Fruit fly (Drosophila melanogaster) whole organism, embryonic: ENCODE results near the gene CG43346.

Experiments used
- Atf6 ChIP-seq: fragments of 200-800 bp; sonication (Bioruptor generic); IDR thresholded peaks from 2 replicates; pipeline ENCODE4 v1.3.6; 2022; ENCODE audit warnings: missing biosample characterization, missing genetic modification characterization
- BEAF-32 ChIP-seq: fragments of 200-800 bp; sonication (Bioruptor generic); optimal IDR thresholded peaks from 3 replicates; lab custom pipeline; 2017; ENCODE audit warnings: missing biosample characterization, missing genetic modification characterization, mild to moderate bottlenecking, moderate library complexity, missing genetic modification reagents
- CG10147 ChIP-seq: fragments of 200-800 bp; sonication (Bioruptor generic); optimal IDR thresholded peaks from 2 replicates; lab custom pipeline; 2019; ENCODE audit warnings: missing biosample characterization, mild to moderate bottlenecking, missing genetic modification characterization, moderate library complexity
- CG11085 ChIP-seq: fragments of 200-800 bp; sonication (Bioruptor generic); IDR thresholded peaks from 2 replicates; pipeline ENCODE4 v1.3.6; 2022; ENCODE audit warnings: missing biosample characterization, missing genetic modification characterization
- CG13624 ChIP-seq: fragments of 200-800 bp; sonication (Bioruptor generic); optimal IDR thresholded peaks from 2 replicates; lab custom pipeline; 2016; ENCODE audit warnings: missing biosample characterization, missing genetic modification characterization
- CG15601 ChIP-seq: fragments of 200-800 bp; sonication (Bioruptor generic); optimal IDR thresholded peaks from 3 replicates; lab custom pipeline; 2019; ENCODE audit warnings: missing biosample characterization, mild to moderate bottlenecking, missing genetic modification characterization, moderate library complexity
- CG17829 ChIP-seq: fragments of 200-800 bp; optimal IDR thresholded peaks from 2 replicates; lab custom pipeline; 2019; ENCODE audit warnings: missing biosample characterization, mild to moderate bottlenecking, missing genetic modification characterization, moderate library complexity
- CG1792 ChIP-seq: fragments of 200-800 bp; sonication (Bioruptor generic); optimal IDR thresholded peaks from 2 replicates; lab custom pipeline; 2016; ENCODE audit warnings: missing biosample characterization, missing genetic modification characterization
- CG18599 ChIP-seq: fragments of 200-800 bp; sonication (Bioruptor generic); optimal IDR thresholded peaks from 3 replicates; lab custom pipeline; 2017; ENCODE audit warnings: missing biosample characterization, missing genetic modification characterization, mild to moderate bottlenecking, moderate library complexity, missing genetic modification reagents
- CG2202 ChIP-seq: fragments of 200-800 bp; sonication (Bioruptor generic); optimal IDR thresholded peaks from 2 replicates; lab custom pipeline; 2018; ENCODE audit warnings: missing biosample characterization, mild to moderate bottlenecking, missing genetic modification characterization
- CG32767 ChIP-seq: fragments of 200-800 bp; sonication (Bioruptor generic); IDR thresholded peaks from 2 replicates; pipeline ENCODE4 v1.3.6; 2022; ENCODE audit warnings: missing biosample characterization, missing genetic modification characterization
- CG4360 ChIP-seq: fragments of 200-800 bp; sonication (Bioruptor generic); IDR thresholded peaks from 2 replicates; pipeline ENCODE4 v1.3.6; 2022; ENCODE audit warnings: missing biosample characterization, missing genetic modification characterization
- CG6654 ChIP-seq: fragments of 200-800 bp; sonication (Bioruptor generic); optimal IDR thresholded peaks from 2 replicates; lab custom pipeline; 2017; ENCODE audit warnings: missing biosample characterization, mild to moderate bottlenecking, missing genetic modification characterization
- CG8388 ChIP-seq: fragments of 200-800 bp; sonication (Bioruptor generic); optimal IDR thresholded peaks from 2 replicates; lab custom pipeline; 2019; ENCODE audit warnings: missing biosample characterization, mild to moderate bottlenecking, missing genetic modification characterization, moderate library complexity
- D ChIP-seq, 2 experiments: fragments of 200-800 bp in 1 of 2; fragments of >200 bp in 1 of 2; sonication (Bioruptor generic) in 1 of 2; optimal IDR thresholded peaks; 2 replicates in 1 of 2; 3 replicates in 1 of 2; lab custom pipeline; 2017; ENCODE audit warnings: mild to moderate bottlenecking in 1 of 2, missing biosample characterization in 1 of 2, missing genetic modification characterization in 1 of 2, missing genetic modification reagents in 1 of 2
- D19A ChIP-seq: fragments of 200-800 bp; optimal IDR thresholded peaks from 3 replicates; lab custom pipeline; 2019; ENCODE audit warnings: missing biosample characterization, mild to moderate bottlenecking, missing genetic modification characterization, moderate library complexity
- Dip2 ChIP-seq: fragments of 200-800 bp; sonication (Bioruptor generic); IDR thresholded peaks from 2 replicates; pipeline ENCODE4 v1.3.6; 2022; ENCODE audit warnings: missing biosample characterization, missing genetic modification characterization
- Hand ChIP-seq: fragments of 200-800 bp; sonication (Bioruptor generic); optimal IDR thresholded peaks from 2 replicates; lab custom pipeline; 2017; ENCODE audit warnings: mild to moderate bottlenecking, missing biosample characterization, missing genetic modification reagents, missing genetic modification characterization
- Mad ChIP-seq: fragments of 200-800 bp; sonication (Bioruptor generic); optimal IDR thresholded peaks from 2 replicates; lab custom pipeline; 2016; ENCODE audit warnings: missing biosample characterization, missing genetic modification characterization
- NFAT ChIP-seq: fragments of 200-800 bp; sonication (Bioruptor generic); IDR thresholded peaks from 2 replicates; pipeline ENCODE4 v1.3.6; 2022; ENCODE audit warnings: missing biosample characterization, missing genetic modification characterization
- Nf-YC ChIP-seq: fragments of 200-800 bp; optimal IDR thresholded peaks from 3 replicates; lab custom pipeline; 2019; ENCODE audit warnings: missing biosample characterization, mild to moderate bottlenecking, missing genetic modification characterization, moderate library complexity
- Side ChIP-seq: fragments of 200-800 bp; sonication (Bioruptor generic); optimal IDR thresholded peaks from 2 replicates; lab custom pipeline; 2016; ENCODE audit warnings: missing biosample characterization, missing genetic modification characterization
- Sox102F ChIP-seq: fragments of 200-800 bp; sonication (Bioruptor generic); optimal IDR thresholded peaks from 2 replicates; lab custom pipeline; 2018; ENCODE audit warnings: missing biosample characterization, mild to moderate bottlenecking, missing genetic modification characterization, moderate library complexity
- Sry-δ ChIP-seq: fragments of 200-800 bp; sonication (Bioruptor generic); optimal IDR thresholded peaks from 2 replicates; lab custom pipeline; 2016; ENCODE audit warnings: missing biosample characterization, missing genetic modification characterization
- ac ChIP-seq: fragments of 200-800 bp; sonication (Bioruptor generic); optimal IDR thresholded peaks from 3 replicates; lab custom pipeline; 2017; ENCODE audit warnings: missing biosample characterization, mild to moderate bottlenecking, missing genetic modification characterization
- aop ChIP-seq: fragments of 200-800 bp; sonication (Bioruptor generic); IDR thresholded peaks from 2 replicates; pipeline ENCODE4 v1.3.6; 2022; ENCODE audit warnings: missing biosample characterization, missing genetic modification characterization
- ap ChIP-seq: fragments of 200-800 bp; sonication (Bioruptor generic); IDR thresholded peaks from 2 replicates; pipeline ENCODE4 v1.3.6; 2022; ENCODE audit warnings: missing biosample characterization, missing genetic modification characterization
- bsh ChIP-seq, 2 experiments: fragments of 200-800 bp; sonication (Bioruptor generic); optimal IDR thresholded peaks; 2 replicates each; lab custom pipeline; 2017 to 2018; ENCODE audit warnings: mild to moderate bottlenecking in 2 of 2, missing biosample characterization in 2 of 2, missing genetic modification characterization in 2 of 2, moderate library complexity in 1 of 2
- btn ChIP-seq: fragments of 200-800 bp; sonication (Bioruptor generic); optimal IDR thresholded peaks from 2 replicates; lab custom pipeline; 2016; ENCODE audit warnings: missing biosample characterization, missing genetic modification characterization
- cas ChIP-seq: fragments of 200-800 bp; sonication (Bioruptor generic); IDR thresholded peaks from 2 replicates; pipeline ENCODE4 v1.3.6; 2022; ENCODE audit warnings: missing biosample characterization, missing genetic modification characterization
- corto ChIP-seq: fragments of 200-800 bp; sonication (Bioruptor generic); optimal IDR thresholded peaks from 2 replicates; lab custom pipeline; 2016; ENCODE audit warnings: missing biosample characterization, mild to moderate bottlenecking, missing genetic modification characterization, moderate library complexity
- croc ChIP-seq: fragments of 200-800 bp; sonication (Bioruptor generic); conservative IDR thresholded peaks from 3 replicates; pipeline ENCODE4 v1.3.6; 2022; ENCODE audit warnings: missing biosample characterization, missing genetic modification characterization
- crol ChIP-seq: fragments of 200-800 bp; sonication (Bioruptor generic); IDR thresholded peaks from 2 replicates; pipeline ENCODE4 v1.3.6; 2022; ENCODE audit warnings: missing biosample characterization, missing genetic modification characterization
- dmrt11E ChIP-seq: fragments of 200-800 bp; sonication (Bioruptor generic); optimal IDR thresholded peaks from 3 replicates; lab custom pipeline; 2018; ENCODE audit warnings: missing biosample characterization, mild to moderate bottlenecking, missing genetic modification characterization, moderate library complexity
- fd3F ChIP-seq: fragments of 200-800 bp; sonication (Bioruptor generic); optimal IDR thresholded peaks from 2 replicates; lab custom pipeline; 2018; ENCODE audit warnings: missing biosample characterization, mild to moderate bottlenecking, missing genetic modification characterization, moderate library complexity
- grau ChIP-seq: fragments of 200-800 bp; optimal IDR thresholded peaks from 3 replicates; lab custom pipeline; 2019; ENCODE audit warnings: missing biosample characterization, mild to moderate bottlenecking, missing genetic modification characterization, moderate library complexity
- h ChIP-seq: fragments of >200 bp; optimal IDR thresholded peaks from 2 replicates; lab custom pipeline; 2017
- hbn ChIP-seq: fragments of 200-800 bp; sonication (Bioruptor generic); IDR thresholded peaks from 2 replicates; pipeline ENCODE4 v1.3.6; 2022; ENCODE audit warnings: missing biosample characterization, missing genetic modification characterization; ENCODE audit not compliant: partially characterized antibody
- hth ChIP-seq: fragments of >200 bp; optimal IDR thresholded peaks from 2 replicates; lab custom pipeline; 2017; ENCODE audit warnings: inconsistent platforms
- lbe ChIP-seq: fragments of 200-800 bp; sonication (Bioruptor generic); optimal IDR thresholded peaks from 2 replicates; lab custom pipeline; 2016; ENCODE audit warnings: missing biosample characterization, mild to moderate bottlenecking, missing genetic modification characterization
- lilli ChIP-seq: fragments of 200-800 bp; sonication (Bioruptor generic); optimal IDR thresholded peaks from 3 replicates; lab custom pipeline; 2016; ENCODE audit warnings: missing biosample characterization, missing genetic modification characterization
- p53 ChIP-seq: fragments of 200-800 bp; sonication (Bioruptor generic); optimal IDR thresholded peaks from 2 replicates; lab custom pipeline; 2016; ENCODE audit warnings: missing biosample characterization, missing genetic modification characterization
- peb ChIP-seq: fragments of 200-800 bp; sonication (Bioruptor generic); IDR thresholded peaks from 2 replicates; pipeline ENCODE4 v1.3.6; 2022; ENCODE audit warnings: missing biosample characterization, missing genetic modification characterization
- pita ChIP-seq: fragments of 200-800 bp; sonication (Bioruptor generic); optimal IDR thresholded peaks from 2 replicates; lab custom pipeline; 2017; ENCODE audit warnings: missing biosample characterization, mild to moderate bottlenecking, missing genetic modification characterization
- pnt ChIP-seq: fragments of 200-800 bp; sonication (Bioruptor generic); optimal IDR thresholded peaks from 3 replicates; lab custom pipeline; 2016; ENCODE audit warnings: missing biosample characterization, missing genetic modification characterization
- row ChIP-seq: fragments of 200-800 bp; sonication (Bioruptor generic); IDR thresholded peaks from 3 replicates; pipeline ENCODE4 v1.3.6; 2022; ENCODE audit warnings: missing biosample characterization, missing genetic modification characterization
- seq ChIP-seq: fragments of 200-800 bp; sonication (Bioruptor generic); IDR thresholded peaks from 2 replicates; pipeline ENCODE4 v1.3.6; 2022; ENCODE audit warnings: missing biosample characterization, missing genetic modification characterization
- ttk ChIP-seq: fragments of 200-800 bp; sonication (Bioruptor generic); IDR thresholded peaks from 2 replicates; pipeline ENCODE4 v2.1.2; 2022; ENCODE audit warnings: missing biosample characterization, missing genetic modification characterization
- unpg ChIP-seq: fragments of 200-800 bp; sonication (Bioruptor generic); optimal IDR thresholded peaks from 3 replicates; lab custom pipeline; 2018; ENCODE audit warnings: missing biosample characterization, mild to moderate bottlenecking, missing genetic modification characterization, moderate library complexity
- vfl ChIP-seq: fragments of 200-800 bp; sonication (Bioruptor generic); optimal IDR thresholded peaks from 2 replicates; lab custom pipeline; 2016; ENCODE audit warnings: missing biosample characterization, missing genetic modification characterization
- vnd ChIP-seq: fragments of 200-800 bp; sonication (Bioruptor generic); IDR thresholded peaks from 3 replicates; pipeline ENCODE4 v1.3.6; 2022; ENCODE audit warnings: missing biosample characterization, missing genetic modification characterization; ENCODE audit not compliant: partially characterized antibody
- zen ChIP-seq: fragments of 200-800 bp; sonication (Bioruptor generic); optimal IDR thresholded peaks from 3 replicates; lab custom pipeline; 2018; ENCODE audit warnings: missing biosample characterization, mild to moderate bottlenecking, missing genetic modification characterization, moderate library complexity

Gene CG43346

DNA sequence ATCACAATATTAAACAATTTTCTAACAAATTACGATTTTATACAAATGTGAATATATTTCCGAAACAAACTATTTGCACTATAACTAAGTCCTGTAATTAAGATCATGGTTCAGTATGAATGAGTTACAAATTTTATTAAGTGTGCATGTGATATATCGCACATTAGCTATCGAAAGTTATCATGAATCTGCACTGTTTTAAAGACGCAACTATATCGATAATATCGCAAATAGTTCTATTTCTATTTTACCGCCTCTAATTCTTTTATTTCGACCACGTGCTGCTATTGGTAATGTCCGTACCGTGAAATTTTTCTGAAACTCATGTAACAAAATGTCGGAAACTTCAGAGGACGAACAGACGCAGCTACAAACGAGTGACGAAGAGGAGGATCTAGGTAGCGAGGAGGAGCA, 25.4 kb downstream of the CG43346 start, which contains the start of gene pths (continued):
- TF ChIP-seq dmrt11E (tag; lab: Kevin White, UChicago) (peak; percentile 50), D19A (tag; lab: Kevin White, UChicago) (no peak), CG10147 (GFP tag; lab: Kevin White, UChicago) (no peak), zen (peak; percentile 72), grau (peak; percentile 44), CG32767 (GFP tag; lab: Robert Waterston, UW) (no peak), Nf-YC (tag; lab: Kevin White, UChicago) (no peak), croc (GFP tag; lab: Robert Waterston, UW) (no peak), Side (GFP tag; lab: Kevin White, UChicago) (no peak), CG2202 (no peak), D (optimal IDR thresholded peaks at IDR 0.05; lab: Kevin White, UChicago) (no peak), D (GFP tag; optimal IDR thresholded peaks at IDR 0.05; lab: Kevin White, UChicago) (no peak), row (GFP tag; lab: Robert Waterston, UW) (peak; percentile 92), CG6654 (GFP tag; lab: Kevin White, UChicago) (no peak), unpg (GFP tag; lab: Kevin White, UChicago) (no peak), Sry-δ (peak; percentile 97), btn (no peak), corto (GFP tag; lab: Kevin White, UChicago) (no peak), CG18599 (GFP tag; lab: Kevin White, UChicago) (no peak), Mad (GFP tag; lab: Kevin White, UChicago) (no peak), vfl (GFP tag; lab: Kevin White, UChicago) (no peak), pita (GFP tag; lab: Kevin White, UChicago) (no peak), Sox102F (GFP tag; lab: Kevin White, UChicago) (no peak), crol (GFP tag; lab: Robert Waterston, UW) (no peak), Hand (GFP tag; lab: Kevin White, UChicago) (no peak), Atf6 (GFP tag; lab: Robert Waterston, UW) (no peak), lilli (peak; percentile 44), ap (GFP tag; lab: Robert Waterston, UW) (no peak), seq (GFP tag; lab: Robert Waterston, UW) (no peak), fd3F (GFP tag; lab: Kevin White, UChicago) (no peak), CG8388 (GFP tag; lab: Kevin White, UChicago) (no peak), CG1792 (no peak), h (lab: Kevin White, UChicago) (no peak), CG4360 (no peak), vnd (GFP tag; lab: Robert Waterston, UW) (peak; percentile 70), NFAT (GFP tag; lab: Robert Waterston, UW) (peak; percentile 54), cas (GFP tag; lab: Robert Waterston, UW) (no peak), hbn (GFP tag; lab: Robert Waterston, UW) (peak; percentile 79), CG15601 (no peak), p53 (GFP tag; lab: Kevin White, UChicago) (no peak), CG11085 (GFP tag; lab: Robert Waterston, UW) (peak; percentile 58; the same call in 1 of the 2 replicates), BEAF-32 (GFP tag; lab: Kevin White, UChicago) (peak; percentile 91), pnt (GFP tag; lab: Kevin White, UChicago) (peak; percentile 56), CG13624 (GFP tag; lab: Kevin White, UChicago) (peak; percentile 53), Dip2 (no peak), lbe (GFP tag; lab: Kevin White, UChicago) (no peak), hth (lab: Kevin White, UChicago) (no peak), bsh (GFP tag; optimal IDR thresholded peaks at IDR 0.05; lab: Kevin White, UChicago) (no peak), peb (no peak), CG17829 (tag; lab: Kevin White, UChicago) (peak; percentile 39), aop (no peak), ttk (GFP tag; lab: Robert Waterston, UW) (no peak), ac (GFP tag; lab: Kevin White, UChicago) (no peak)
